Fruit fly (Drosophila melanogaster): ENCODE results near the gene KrT95D.

The KrT95D gene

dm6 chr3R:23986479-23986930, 45.1 kb downstream of the KrT95D start, which contains the start of the genes CG13603 and CG5902 (continued):
- TF ChIP-seq H15 (GFP tag; IDR thresholded peaks at IDR 0.05) (no peak), Lpt (GFP tag; optimal IDR thresholded peaks at IDR 0.05) (no peak), tup (GFP tag; optimal IDR thresholded peaks at IDR 0.05) (no peak), CG7357 (GFP tag; IDR thresholded peaks at IDR 0.05) (no peak), Lim3 (GFP tag; IDR thresholded peaks at IDR 0.05) (no peak), Adf1 (GFP tag; IDR thresholded peaks at IDR 0.05) (no peak; the same call in 1 of the 2 replicates), CG2889 (GFP tag; IDR thresholded peaks at IDR 0.05) (no peak), Oli (tag; optimal IDR thresholded peaks at IDR 0.05) (no peak), sens-2 (GFP tag; IDR thresholded peaks at IDR 0.05) (no peak), CG8388 (GFP tag; optimal IDR thresholded peaks at IDR 0.05) (no peak), Rx (GFP tag; IDR thresholded peaks at IDR 0.05) (no peak), amos (GFP tag; IDR thresholded peaks at IDR 0.05; ENCODE audit: partially characterized antibody) (peak; percentile 85), Mrtf (GFP tag; IDR thresholded peaks at IDR 0.05) (no peak), her (GFP tag; optimal IDR thresholded peaks at IDR 0.05) (peak; percentile 66), pfk (GFP tag; optimal IDR thresholded peaks at IDR 0.05) (no peak), Gsc (GFP tag; IDR thresholded peaks at IDR 0.05) (no peak), emc (GFP tag; optimal IDR thresholded peaks at IDR 0.05) (no peak), CG4404 (GFP tag; IDR thresholded peaks at IDR 0.05) (no peak; the same call in 1 of the 2 replicates), CG9817 (tag; optimal IDR thresholded peaks at IDR 0.05) (no peak), Bteb2 (GFP tag; optimal IDR thresholded peaks at IDR 0.05) (peak; percentile 29), mam (GFP tag; optimal IDR thresholded peaks at IDR 0.05) (peak; percentile 74), wdn (GFP tag; IDR thresholded peaks at IDR 0.05) (no peak), mld (GFP tag; IDR thresholded peaks at IDR 0.05; ENCODE audit: partially characterized antibody) (peak; percentile 79; the same call in 2 of the 3 replicates), CG7987 (GFP tag; optimal IDR thresholded peaks at IDR 0.05) (peak; percentile 34), CG12071 (GFP tag; optimal IDR thresholded peaks at IDR 0.05) (no peak), az2 (GFP tag; optimal IDR thresholded peaks at IDR 0.05) (no peak), CG7372 (GFP tag; IDR thresholded peaks at IDR 0.05) (no peak), da (GFP tag; optimal IDR thresholded peaks at IDR 0.05) (no peak), CG16863 (GFP tag; optimal IDR thresholded peaks at IDR 0.05) (peak; percentile 41), Side (GFP tag; optimal IDR thresholded peaks at IDR 0.05) (peak; percentile 73), CG2116 (GFP tag; optimal IDR thresholded peaks at IDR 0.05) (peak; percentile 98), CG1602 (GFP tag; optimal IDR thresholded peaks at IDR 0.05) (no peak), Sry-δ (GFP tag; optimal IDR thresholded peaks at IDR 0.05) (peak; percentile 98), cg (GFP tag; optimal IDR thresholded peaks at IDR 0.05) (peak; percentile 59), Sox100B (GFP tag; optimal IDR thresholded peaks at IDR 0.05) (no peak), CG12236 (GFP tag; optimal IDR thresholded peaks at IDR 0.05) (peak; percentile 29), Vsx1 (GFP tag; optimal IDR thresholded peaks at IDR 0.05) (peak; percentile 82), CG30431 (GFP tag; optimal IDR thresholded peaks at IDR 0.05) (no peak), CG16779 (GFP tag; IDR thresholded peaks at IDR 0.05) (no peak), row (GFP tag; IDR thresholded peaks at IDR 0.05) (peak; percentile 58; the same call in 2 of the 3 replicates), sob (GFP tag; IDR thresholded peaks at IDR 0.05) (0 out of 2 replicates have a peak, but pooled peaks have one; percentile 48), Kr (GFP tag; optimal IDR thresholded peaks at IDR 0.05) (no peak), CG8478 (optimal IDR thresholded peaks at IDR 0.05) (no peak), CG6683 (GFP tag; optimal IDR thresholded peaks at IDR 0.05) (peak; percentile 14), CG30403 (GFP tag; optimal IDR thresholded peaks at IDR 0.05) (peak; percentile 64), Sin3A (optimal IDR thresholded peaks at IDR 0.05) (peak; percentile 72), ERR (GFP tag; optimal IDR thresholded peaks at IDR 0.05) (peak; percentile 78), CG6654 (GFP tag; optimal IDR thresholded peaks at IDR 0.05) (no peak), cad (GFP tag; optimal IDR thresholded peaks at IDR 0.05) (no peak), eve (GFP tag; optimal IDR thresholded peaks at IDR 0.05) (no peak), slp2 (GFP tag; optimal IDR thresholded peaks at IDR 0.05) (no peak), shn (GFP tag; optimal IDR thresholded peaks at IDR 0.05) (peak; percentile 47), CG2712 (tag; optimal IDR thresholded peaks at IDR 0.05) (peak; percentile 60)

All from whole organism, embryonic.